Fruit fly (Drosophila melanogaster): ENCODE data around the gene CG34282.

CG34282 gene

dm6 chr3R:18667659-18668248, 27.3 kb upstream of the CG34282 start, which contains the start of gene CG31229:
TSS of gene CG31229 (plus strand) at chr3R:18667852.
- TF ChIP-seq CG8319 (GFP tag; optimal IDR thresholded peaks at IDR 0.05) = no peak
- peak; percentile 80 for TF ChIP-seq vri (GFP tag; optimal IDR thresholded peaks at IDR 0.05)
- no peak for TF ChIP-seq Lpt (GFP tag; optimal IDR thresholded peaks at IDR 0.05)
- TF ChIP-seq Sox15 (GFP tag; optimal IDR thresholded peaks at IDR 0.05) = no peak
- TF ChIP-seq CG15336 (GFP tag; IDR thresholded peaks at IDR 0.05) = peak; percentile 17; the same call in 1 of the 2 replicates
- peak; percentile 8 for TF ChIP-seq Eip78C (GFP tag)
- peak; percentile 41 for TF ChIP-seq CG6854 (GFP tag; optimal IDR thresholded peaks at IDR 0.05)
- TF ChIP-seq Sox14 (GFP tag; optimal IDR thresholded peaks at IDR 0.05) = no peak

dm6 chr3R:18669152-18669551, 25.9 kb upstream of the CG34282 start, which contains the start of gene CG7702:
TSS of gene CG7702 (plus strand) at chr3R:18669390.
- peak; percentile 29 for TF ChIP-seq Eip93F (GFP tag; optimal IDR thresholded peaks at IDR 0.05)
- peak; percentile 58 for TF ChIP-seq Eip78C (GFP tag)
- no peak for TF ChIP-seq svp (GFP tag)
- TF ChIP-seq dsx (GFP tag; optimal IDR thresholded peaks at IDR 0.05; ENCODE audit: poor library complexity, severe bottlenecking) = peak; percentile 58
- no peak for TF ChIP-seq Blimp-1 (GFP tag; optimal IDR thresholded peaks at IDR 0.05)
- no peak for TF ChIP-seq CG7368 (GFP tag; optimal IDR thresholded peaks at IDR 0.05)
- peak; percentile 34; the same call in 1 of the 2 replicates for TF ChIP-seq CG15336 (GFP tag; IDR thresholded peaks at IDR 0.05)
- peak; percentile 2 for TF ChIP-seq CG1621 (tag; optimal IDR thresholded peaks at IDR 0.05)
- TF ChIP-seq CG6808 (GFP tag; optimal IDR thresholded peaks at IDR 0.05) = peak; percentile 11
- no peak for TF ChIP-seq pdm3 (GFP tag; optimal IDR thresholded peaks at IDR 0.05)
- TF ChIP-seq eg (GFP tag; IDR thresholded peaks at IDR 0.05) = peak; percentile 52; the same call in 1 of the 3 replicates
- no peak for TF ChIP-seq Ets96B (tag; optimal IDR thresholded peaks at IDR 0.05)
- peak; percentile 5; the same call in 1 of the 3 replicates for TF ChIP-seq CG6163 (GFP tag; IDR thresholded peaks at IDR 0.05)
- peak; percentile 17 for TF ChIP-seq vri (GFP tag; optimal IDR thresholded peaks at IDR 0.05)
- peak; percentile 22; the same call in 1 of the 3 replicates for TF ChIP-seq CG8119 (GFP tag; IDR thresholded peaks at IDR 0.05)
- TF ChIP-seq CG6854 (GFP tag; optimal IDR thresholded peaks at IDR 0.05) = peak; percentile 3

- TF ChIP-seq dac (GFP tag; optimal IDR thresholded peaks at IDR 0.05) (peak; percentile 45), spab (GFP tag; optimal IDR thresholded peaks at IDR 0.05) (no peak), CG7368 (GFP tag; optimal IDR thresholded peaks at IDR 0.05) (peak; percentile 17), svp (GFP tag) (no peak), CG9139 (GFP tag; optimal IDR thresholded peaks at IDR 0.05) (no peak), ss (GFP tag; optimal IDR thresholded peaks at IDR 0.05) (peak; percentile 47 to 66), CG8632 (GFP tag; optimal IDR thresholded peaks at IDR 0.05) (peak; percentile 37), Sox102F (GFP tag; optimal IDR thresholded peaks at IDR 0.05) (no peak), CG31627 (GFP tag; optimal IDR thresholded peaks at IDR 0.05) (peak; percentile 62), OdsH (GFP tag; optimal IDR thresholded peaks at IDR 0.05) (peak; percentile 74), CG11762 (GFP tag; optimal IDR thresholded peaks at IDR 0.05; ENCODE audit: insufficient read depth) (peak; percentile 57), Eip93F (GFP tag; optimal IDR thresholded peaks at IDR 0.05) (no peak), CG11294 (GFP tag; IDR thresholded peaks at IDR 0.05) (peak; percentile 64), dsx (GFP tag; optimal IDR thresholded peaks at IDR 0.05; ENCODE audit: poor library complexity, severe bottlenecking) (no peak), topi (GFP tag; optimal IDR thresholded peaks at IDR 0.05) (peak; percentile 68), Hr39 (GFP tag; optimal IDR thresholded peaks at IDR 0.05) (no peak), CG34406 (GFP tag; optimal IDR thresholded peaks at IDR 0.05) (peak; percentile 49), CG6854 (GFP tag; optimal IDR thresholded peaks at IDR 0.05) (no peak), CG6808 (GFP tag; optimal IDR thresholded peaks at IDR 0.05) (peak; percentile 75), Eip75B (GFP tag; optimal IDR thresholded peaks at IDR 0.05) (peak; percentile 62), esn (GFP tag; optimal IDR thresholded peaks at IDR 0.05) (peak; percentile 58), vri (GFP tag; optimal IDR thresholded peaks at IDR 0.05) (peak; percentile 37), fd59A (GFP tag; optimal IDR thresholded peaks at IDR 0.05) (peak; percentile 54), CG1621 (tag; optimal IDR thresholded peaks at IDR 0.05) (peak; percentile 34), eg (GFP tag; IDR thresholded peaks at IDR 0.05) (peak; percentile 80), pdm3 (GFP tag; optimal IDR thresholded peaks at IDR 0.05) (no peak), CG16779 (tag; optimal IDR thresholded peaks at IDR 0.05) (peak; percentile 50), CG6792 (GFP tag; optimal IDR thresholded peaks at IDR 0.05) (peak; percentile 51), achi (GFP tag; optimal IDR thresholded peaks at IDR 0.05) (peak; percentile 69), CG3032 (tag; optimal IDR thresholded peaks at IDR 0.05) (peak; percentile 72), Ets21C (GFP tag; optimal IDR thresholded peaks at IDR 0.05) (no peak), fkh (GFP tag; optimal IDR thresholded peaks at IDR 0.05) (peak; percentile 2), salr (GFP tag; optimal IDR thresholded peaks at IDR 0.05) (peak in 1 of 2 experiments; percentile 66), CG10631 (GFP tag; optimal IDR thresholded peaks at IDR 0.05) (no peak)
These were observed 25.2 kb upstream of the CG34282 start for dm6 chr3R:18669812-18670211.

All from whole organism, prepupa.